Worm (Caenorhabditis elegans): ENCODE measurements around the gene K06A4.7.

DNA sequence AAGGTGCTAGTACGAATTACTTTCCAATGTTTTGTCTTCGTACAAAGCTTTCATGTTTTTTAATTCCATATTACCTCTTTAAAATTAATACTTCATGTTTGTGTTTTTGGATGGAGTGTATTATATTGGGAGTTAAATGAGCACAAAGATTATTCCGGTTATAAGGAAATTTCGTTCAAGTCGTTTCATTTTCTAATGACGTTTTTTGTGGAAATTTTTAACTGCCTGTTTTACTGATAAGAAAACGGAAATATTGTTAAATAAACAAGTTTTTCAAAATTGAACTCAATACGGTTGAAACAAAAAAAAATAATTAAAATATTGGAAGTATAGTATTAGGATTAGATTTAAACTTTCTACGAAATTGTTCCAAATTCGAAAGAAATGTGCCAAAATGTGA, 36.0 kb upstream of the K06A4.7 start:
- TF ChIP-seq snpc-4 (tag; optimal IDR thresholded peaks at IDR 0.05) = no peak
- TF ChIP-seq R02D3.7 (tag; optimal IDR thresholded peaks at IDR 0.05) = no peak
- TF ChIP-seq nhr-25 (tag; optimal IDR thresholded peaks at IDR 0.05) = no peak
- no peak for TF ChIP-seq nhr-11 (tag; optimal IDR thresholded peaks at IDR 0.05)
- TF ChIP-seq ztf-11 (tag; optimal IDR thresholded peaks at IDR 0.05) = no peak
- no peak for TF ChIP-seq ama-1 (optimal IDR thresholded peaks at IDR 0.05)
- no peak for TF ChIP-seq unc-39 (tag; optimal IDR thresholded peaks at IDR 0.05)
- no peak for TF ChIP-seq egl-27 (tag; optimal IDR thresholded peaks at IDR 0.05)
- no peak for TF ChIP-seq sma-3 (GFP tag; optimal IDR thresholded peaks at IDR 0.05)
- TF ChIP-seq dmd-4 (tag; optimal IDR thresholded peaks at IDR 0.05) = no peak
- TF ChIP-seq nhr-12 (tag; optimal IDR thresholded peaks at IDR 0.05) = no peak
